Worm (Caenorhabditis elegans) whole organism, L3 larva: ENCODE data around the gene ceh-19.

Source experiments
- ZK546.5 ChIP-seq: sonication (generic microtip); optimal IDR thresholded peaks from 2 replicates; lab custom pipeline; 2017; ENCODE audit warnings: missing biosample characterization, missing genetic modification characterization
- aly-2 ChIP-seq: fragments of 150-350 bp; optimal IDR thresholded peaks from 2 replicates; lab custom pipeline; 2014; ENCODE audit warnings: missing biosample characterization, missing genetic modification characterization
- ama-1 ChIP-seq: fragments of 150-350 bp; optimal IDR thresholded peaks from 2 replicates; lab custom pipeline; 2018
- ceh-16 ChIP-seq: sonication (generic microtip); optimal IDR thresholded peaks from 2 replicates; lab custom pipeline; 2017; ENCODE audit warnings: missing biosample characterization, missing genetic modification characterization
- ceh-28 ChIP-seq: fragments of 150-350 bp; optimal IDR thresholded peaks from 2 replicates; lab custom pipeline; 2014; ENCODE audit warnings: missing biosample characterization, missing genetic modification reagents, missing genetic modification characterization
- ceh-82 ChIP-seq: fragments of 150-350 bp; optimal IDR thresholded peaks from 2 replicates; lab custom pipeline; 2014; ENCODE audit warnings: missing biosample characterization, missing genetic modification characterization
- ceh-9 ChIP-seq: sonication (generic microtip); optimal IDR thresholded peaks from 2 replicates; lab custom pipeline; 2018; ENCODE audit warnings: missing biosample characterization, missing genetic modification characterization
- daf-12 ChIP-seq: fragments of 150-350 bp; optimal IDR thresholded peaks from 2 replicates; lab custom pipeline; 2014; ENCODE audit warnings: missing biosample characterization, missing genetic modification reagents, missing genetic modification characterization
- elt-1 ChIP-seq: fragments of 150-350 bp; optimal IDR thresholded peaks from 2 replicates; lab custom pipeline; 2014; ENCODE audit warnings: missing biosample characterization, missing genetic modification characterization
- elt-2 ChIP-seq: sonication (generic microtip); optimal IDR thresholded peaks from 2 replicates; lab custom pipeline; 2016; ENCODE audit warnings: missing genetic modification reagents, mild to moderate bottlenecking, missing genetic modification characterization, missing compliant biosample characterization
- elt-3 ChIP-seq, 3 experiments: fragments of 150-350 bp in 1 of 3; sonication (generic microtip) in 2 of 3; optimal IDR thresholded peaks; 2 replicates in 2 of 3; 4 replicates in 1 of 3; lab custom pipeline; 2014 to 2017; ENCODE audit warnings: missing biosample characterization in 3 of 3, missing genetic modification characterization in 3 of 3
- eor-1 ChIP-seq, 2 experiments: fragments of 150-350 bp; optimal IDR thresholded peaks; 2 replicates each; lab custom pipeline; 2014 to 2018; ENCODE audit warnings: missing biosample characterization in 2 of 2, missing genetic modification characterization in 2 of 2
- fkh-2 ChIP-seq: fragments of 150-350 bp; optimal IDR thresholded peaks from 2 replicates; lab custom pipeline; 2014; ENCODE audit warnings: missing biosample characterization, missing genetic modification reagents, missing genetic modification characterization
- jun-1 ChIP-seq: fragments of 150-350 bp; optimal IDR thresholded peaks from 2 replicates; lab custom pipeline; 2014; ENCODE audit warnings: missing biosample characterization, missing genetic modification reagents, missing genetic modification characterization
- lin-15B ChIP-seq: fragments of 150-350 bp; optimal IDR thresholded peaks from 2 replicates; lab custom pipeline; 2014; ENCODE audit warnings: missing biosample characterization, missing genetic modification characterization
- lsy-12 ChIP-seq: sonication (generic microtip); optimal IDR thresholded peaks from 2 replicates; lab custom pipeline; 2016; ENCODE audit warnings: mild to moderate bottlenecking, missing genetic modification characterization, missing compliant biosample characterization
- mdl-1 ChIP-seq: fragments of 150-350 bp; optimal IDR thresholded peaks from 2 replicates; lab custom pipeline; 2014; ENCODE audit warnings: missing biosample characterization, missing genetic modification characterization
- mml-1 ChIP-seq: fragments of 150-350 bp; sonication (generic microtip); optimal IDR thresholded peaks from 3 replicates; lab custom pipeline; 2014; ENCODE audit warnings: missing biosample characterization, missing genetic modification characterization
- nfya-1 ChIP-seq: sonication (generic microtip); optimal IDR thresholded peaks from 2 replicates; lab custom pipeline; 2017; ENCODE audit warnings: missing genetic modification characterization, mild to moderate bottlenecking, missing compliant biosample characterization, antibody characterized with exemption, moderate library complexity; ENCODE audit not compliant: insufficient read depth
- nhr-12 ChIP-seq: fragments of 150-350 bp; optimal IDR thresholded peaks from 2 replicates; lab custom pipeline; 2014; ENCODE audit warnings: missing biosample characterization, missing genetic modification characterization
- nhr-23 ChIP-seq: fragments of 150-350 bp; optimal IDR thresholded peaks from 2 replicates; lab custom pipeline; 2014; ENCODE audit warnings: missing biosample characterization, missing genetic modification reagents, missing genetic modification characterization
- nhr-237 ChIP-seq: fragments of 150-350 bp; optimal IDR thresholded peaks from 2 replicates; lab custom pipeline; 2014; ENCODE audit warnings: missing biosample characterization, missing genetic modification characterization
- nhr-25 ChIP-seq: sonication (generic microtip); optimal IDR thresholded peaks from 2 replicates; lab custom pipeline; 2017; ENCODE audit warnings: missing biosample characterization, missing genetic modification characterization
- nhr-28 ChIP-seq: fragments of 150-350 bp; optimal IDR thresholded peaks from 2 replicates; lab custom pipeline; 2014; ENCODE audit warnings: missing biosample characterization, missing genetic modification characterization
- nhr-43 ChIP-seq: sonication (generic microtip); optimal IDR thresholded peaks from 2 replicates; lab custom pipeline; 2016; ENCODE audit warnings: mild to moderate bottlenecking, missing genetic modification characterization, missing compliant biosample characterization; ENCODE audit not compliant: poor library complexity, severe bottlenecking
- nhr-67 ChIP-seq: fragments of 150-350 bp; optimal IDR thresholded peaks from 2 replicates; lab custom pipeline; 2014; ENCODE audit warnings: missing biosample characterization, missing genetic modification characterization
- nhr-76 ChIP-seq: fragments of 150-350 bp; sonication (generic microtip); optimal IDR thresholded peaks from 5 replicates; lab custom pipeline; 2014; ENCODE audit warnings: missing biosample characterization, missing genetic modification characterization
- nhr-77 ChIP-seq: fragments of 150-350 bp; optimal IDR thresholded peaks from 2 replicates; lab custom pipeline; 2014; ENCODE audit warnings: missing biosample characterization, missing genetic modification characterization
- pha-4 ChIP-seq: fragments of 150-350 bp; optimal IDR thresholded peaks from 2 replicates; lab custom pipeline; 2014; ENCODE audit warnings: missing biosample characterization, missing genetic modification reagents, missing genetic modification characterization
- pqm-1 ChIP-seq: fragments of 150-350 bp; optimal IDR thresholded peaks from 2 replicates; lab custom pipeline; 2017; ENCODE audit warnings: missing biosample characterization, missing genetic modification characterization, inconsistent platforms
- sea-2 ChIP-seq: fragments of 150-350 bp; sonication (generic microtip); optimal IDR thresholded peaks from 4 replicates; lab custom pipeline; 2014; ENCODE audit warnings: missing biosample characterization, missing genetic modification reagents, missing genetic modification characterization
- skn-1 ChIP-seq: fragments of 150-350 bp; optimal IDR thresholded peaks from 2 replicates; lab custom pipeline; 2014; ENCODE audit warnings: missing biosample characterization, missing genetic modification characterization
- snpc-4 ChIP-seq: fragments of 150-350 bp; optimal IDR thresholded peaks from 2 replicates; lab custom pipeline; 2014; ENCODE audit warnings: missing biosample characterization, missing genetic modification characterization
- unc-62 ChIP-seq: fragments of 150-350 bp; sonication (generic microtip); optimal IDR thresholded peaks from 4 replicates; lab custom pipeline; 2014; ENCODE audit warnings: missing biosample characterization, missing genetic modification reagents, missing genetic modification characterization
- ztf-11 ChIP-seq: fragments of 150-350 bp; optimal IDR thresholded peaks from 2 replicates; lab custom pipeline; 2014; ENCODE audit warnings: missing biosample characterization, missing genetic modification characterization
- ztf-4 ChIP-seq: fragments of 150-350 bp; optimal IDR thresholded peaks from 2 replicates; lab custom pipeline; 2014; ENCODE audit warnings: missing biosample characterization, missing genetic modification characterization

The ceh-19 gene

DNA sequence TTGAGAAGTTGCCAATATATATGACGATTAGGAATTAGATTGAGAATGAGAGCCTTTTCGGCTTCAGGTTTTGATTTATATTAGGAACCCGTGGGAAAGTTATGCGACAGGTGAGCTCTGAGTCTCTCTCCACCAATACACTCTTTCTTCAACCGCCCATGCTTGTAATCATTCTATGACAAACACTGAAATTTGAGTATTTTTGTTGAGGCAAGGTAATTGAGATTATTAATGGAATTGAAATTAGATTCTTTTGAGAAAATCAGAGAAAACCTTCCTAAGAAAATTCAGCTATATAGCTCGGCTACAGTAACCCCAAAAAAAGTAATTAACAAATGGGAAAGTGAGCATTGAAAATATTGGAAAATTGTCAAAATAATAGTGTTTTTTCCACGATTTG lies at the start of gene ceh-19:
ceh-19 (minus strand) TSS at position 101 of the 400 bp plus-strand sequence.
- TF ChIP-seq mml-1 (tag; lab: Kevin White, UChicago) (no peak), skn-1 (tag; lab: Kevin White, UChicago) (no peak), lsy-12 (no peak), nhr-76 (tag; lab: Kevin White, UChicago) (no peak), nhr-67 (tag; lab: Kevin White, UChicago) (no peak), ztf-4 (tag; lab: Kevin White, UChicago) (no peak), ceh-16 (tag; lab: Kevin White, UChicago) (no peak), nhr-43 (no peak), eor-1 (tag; optimal IDR thresholded peaks at IDR 0.05; lab: Kevin White, UChicago) (no peak), snpc-4 (tag; lab: Kevin White, UChicago) (no peak), nhr-25 (tag; lab: Kevin White, UChicago) (no peak)
- TF ChIP-seq, all 47 proteins: peak for 0

DNA sequence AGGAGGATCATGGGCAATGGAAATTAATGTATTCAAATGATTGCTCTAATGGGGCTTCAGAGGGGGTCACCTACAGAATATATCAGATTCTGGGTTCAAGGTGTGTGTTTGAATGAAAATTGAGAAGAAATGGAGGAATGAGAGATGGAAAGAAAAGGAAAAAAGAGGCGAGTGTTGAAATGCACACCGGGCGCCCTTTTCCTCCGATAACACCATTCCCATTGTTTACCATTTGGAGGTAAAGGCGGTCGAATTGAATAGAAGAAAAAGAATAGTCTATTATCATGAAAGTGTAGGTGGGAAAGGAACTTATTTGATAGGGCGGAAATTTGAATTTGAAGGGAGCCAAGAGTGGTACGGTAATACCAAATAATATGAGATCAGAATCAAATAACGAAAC lies 49.6 kb upstream of the ceh-19 start:
- TF ChIP-seq ceh-82 (tag; lab: Kevin White, UChicago): no peak
- TF ChIP-seq elt-2 (tag; lab: Kevin White, UChicago): peak; percentile 72
- no peak for TF ChIP-seq nfya-1 (tag; lab: Kevin White, UChicago)
- TF ChIP-seq daf-12 (tag; lab: Kevin White, UChicago): no peak
- no peak for TF ChIP-seq nhr-23 (tag; lab: Kevin White, UChicago)
- no peak for TF ChIP-seq ztf-11 (tag; lab: Kevin White, UChicago)
- TF ChIP-seq pha-4: peak; percentile 76

DNA sequence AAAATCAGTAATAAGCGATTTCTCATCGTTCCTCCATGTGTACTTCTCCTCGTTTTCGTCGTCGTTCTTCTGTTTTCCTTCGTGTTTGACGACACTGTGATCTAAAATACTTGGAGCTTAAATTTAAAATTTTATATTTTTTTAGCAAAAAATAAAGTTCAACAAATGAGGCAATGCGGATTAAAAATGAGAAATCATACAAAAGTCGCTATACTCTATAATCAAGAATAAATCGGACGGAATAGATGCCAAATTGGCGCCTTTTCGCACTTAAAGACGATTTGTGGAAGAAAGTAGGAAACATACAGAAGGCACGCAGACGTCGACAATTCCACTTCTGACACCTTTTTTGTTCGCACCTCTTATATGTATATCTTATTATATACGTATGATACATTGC lies 48.3 kb upstream of the ceh-19 start, which contains the start of gene rig-4:
rig-4 (minus strand) TSS at position 101 of the 400 bp plus-strand sequence.
- TF ChIP-seq pqm-1 (tag; lab: Kevin White, UChicago): no peak
- TF ChIP-seq ceh-82 (tag; lab: Kevin White, UChicago): no peak
- TF ChIP-seq nhr-237: no peak

DNA sequence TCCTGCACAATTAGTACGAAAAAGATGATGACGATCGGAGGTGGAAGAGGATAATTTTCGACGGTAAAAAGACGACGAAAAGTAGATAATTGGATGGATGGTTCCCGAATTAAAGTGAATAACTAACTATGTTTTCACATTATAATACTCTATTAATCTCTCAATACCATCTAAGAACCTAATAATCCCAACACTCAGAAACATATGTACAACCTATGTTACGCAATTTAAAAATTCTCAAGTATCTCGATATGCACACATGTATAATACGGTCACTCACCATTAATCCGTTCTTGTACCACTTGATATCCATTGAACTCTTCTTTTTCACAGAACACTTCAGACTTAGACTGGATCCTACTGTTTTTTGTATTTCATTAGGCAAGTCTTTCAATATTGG lies 45.0 kb upstream of the ceh-19 start:
- no peak for TF ChIP-seq nhr-77 (tag; lab: Kevin White, UChicago)
- no peak for TF ChIP-seq nhr-67 (tag; lab: Kevin White, UChicago)
- no peak for TF ChIP-seq nhr-23 (tag; lab: Kevin White, UChicago)
- TF ChIP-seq pha-4: no peak
- no peak for TF ChIP-seq nfya-1 (tag; lab: Kevin White, UChicago)
- TF ChIP-seq ztf-11 (tag; lab: Kevin White, UChicago): no peak
- TF ChIP-seq skn-1 (tag; lab: Kevin White, UChicago): no peak
- no peak for TF ChIP-seq sea-2 (GFP tag; lab: Kevin White, UChicago)
- no peak for TF ChIP-seq nhr-76 (tag; lab: Kevin White, UChicago)
- TF ChIP-seq nhr-12 (tag; lab: Kevin White, UChicago): no peak
- TF ChIP-seq ceh-16 (tag; lab: Kevin White, UChicago): no peak
- TF ChIP-seq aly-2 (tag; lab: Kevin White, UChicago): no peak

DNA sequence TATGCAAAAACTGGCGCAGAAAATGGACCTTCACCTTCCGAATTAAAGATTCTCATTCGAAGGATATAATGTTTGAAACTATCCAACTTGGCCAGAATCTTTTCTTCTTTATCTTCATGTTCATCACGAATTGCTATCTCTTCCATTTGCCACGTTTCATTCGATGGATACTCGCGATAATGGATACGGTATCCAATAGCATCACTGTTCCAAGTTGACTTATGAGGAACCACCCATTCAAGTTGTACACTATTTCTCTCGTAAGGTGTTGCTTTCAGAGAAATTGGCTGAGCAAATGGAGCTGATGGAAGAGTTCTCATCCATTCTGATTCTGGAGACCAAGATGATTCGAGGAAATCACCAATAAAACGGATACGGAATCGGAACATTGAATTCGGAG lies 39.0 kb upstream of the ceh-19 start:
- TF ChIP-seq ama-1 (lab: Kevin White, UChicago): no peak
- no peak for TF ChIP-seq ztf-4 (tag; lab: Kevin White, UChicago)
- TF ChIP-seq ceh-9: no peak
- TF ChIP-seq ZK546.5 (tag; lab: Kevin White, UChicago): no peak
- TF ChIP-seq eor-1 (tag; optimal IDR thresholded peaks at IDR 0.05; lab: Kevin White, UChicago): no peak
- no peak for TF ChIP-seq elt-3 (tag; optimal IDR thresholded peaks at IDR 0.05; lab: Kevin White, UChicago)
- TF ChIP-seq ztf-11 (tag; lab: Kevin White, UChicago): no peak
- no peak for TF ChIP-seq pha-4
- TF ChIP-seq snpc-4 (tag; lab: Kevin White, UChicago): no peak
- TF ChIP-seq elt-2 (tag; lab: Kevin White, UChicago): no peak

DNA sequence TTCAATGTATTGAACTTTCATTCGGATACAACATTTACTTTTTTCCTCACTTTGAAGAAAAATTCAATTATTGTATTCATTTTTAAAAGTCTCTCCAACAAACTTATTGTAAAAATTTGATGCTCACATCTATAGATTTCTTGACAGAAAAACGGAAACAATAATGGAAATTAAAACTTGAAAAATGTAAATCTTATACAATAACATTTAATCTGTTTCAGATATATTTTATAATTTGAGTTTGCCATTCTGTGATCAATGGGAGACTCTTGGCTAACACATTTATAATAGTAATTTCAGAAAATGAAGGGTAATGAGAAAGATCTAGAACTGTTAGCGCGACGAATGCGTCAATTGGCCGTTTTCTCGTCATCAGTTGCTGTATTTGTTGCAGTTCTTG lies 32.6 kb upstream of the ceh-19 start, which contains the start of gene col-115:
col-115 (plus strand) TSS at position 301 of the 400 bp plus-strand sequence.
- TF ChIP-seq sea-2 (GFP tag; lab: Kevin White, UChicago) (no peak), ztf-11 (tag; lab: Kevin White, UChicago) (no peak), unc-62 (no peak), mml-1 (tag; lab: Kevin White, UChicago) (no peak), ceh-28 (tag; lab: Kevin White, UChicago) (no peak), skn-1 (tag; lab: Kevin White, UChicago) (no peak), nhr-76 (tag; lab: Kevin White, UChicago) (no peak), fkh-2 (no peak), pha-4 (no peak), nhr-28 (tag; lab: Kevin White, UChicago) (no peak), elt-3 (tag; optimal IDR thresholded peaks at IDR 0.05; lab: Kevin White, UChicago) (no peak), jun-1 (tag; lab: Kevin White, UChicago) (no peak), mdl-1 (tag; lab: Kevin White, UChicago) (no peak), nfya-1 (tag; lab: Kevin White, UChicago) (no peak), elt-1 (tag; lab: Kevin White, UChicago) (no peak), lin-15B (tag; lab: Kevin White, UChicago) (no peak), daf-12 (tag; lab: Kevin White, UChicago) (no peak), pqm-1 (tag; lab: Kevin White, UChicago) (no peak), lsy-12 (no peak)
